Fruit fly (Drosophila melanogaster): ENCODE data around the gene yellow-c.

Gene yellow-c

dm6 chr2L:15061368-15061767 is 26.2 kb downstream of the yellow-c start, which contains the start of the genes solo and vas (continued):
- peak; percentile 47 for TF ChIP-seq CG2116 (GFP tag; optimal IDR thresholded peaks at IDR 0.05)
- peak; percentile 51 for TF ChIP-seq Hmr (GFP tag; optimal IDR thresholded peaks at IDR 0.05)
- TF ChIP-seq pzg (GFP tag; optimal IDR thresholded peaks at IDR 0.05), result peak; percentile 54
- peak; percentile 48 for TF ChIP-seq MBD-R2 (GFP tag; IDR thresholded peaks at IDR 0.05)
- TF ChIP-seq bsh (GFP tag; optimal IDR thresholded peaks at IDR 0.05), result peak in 1 of 2 experiments; percentile 56
- TF ChIP-seq CG4424 (GFP tag; optimal IDR thresholded peaks at IDR 0.05), result peak; percentile 23
- peak; percentile 60; the same call in 1 of the 2 replicates for TF ChIP-seq Rfx (GFP tag; IDR thresholded peaks at IDR 0.05)
- peak; percentile 67; the same call in 1 of the 2 replicates for TF ChIP-seq CG32532 (GFP tag; IDR thresholded peaks at IDR 0.05)
- no peak for TF ChIP-seq CG8359 (GFP tag; optimal IDR thresholded peaks at IDR 0.05; ENCODE audit: borderline replicate concordance)
- peak; percentile 5 for TF ChIP-seq Fer1 (GFP tag; optimal IDR thresholded peaks at IDR 0.05)
- peak; percentile 78 for TF ChIP-seq row (GFP tag; IDR thresholded peaks at IDR 0.05)
- 0 out of 3 replicates have a peak, but pooled peaks have one; percentile 32 for TF ChIP-seq Mrtf (GFP tag; IDR thresholded peaks at IDR 0.05)
- TF ChIP-seq yki (optimal IDR thresholded peaks at IDR 0.05), result no peak
- TF ChIP-seq HmgZ (tag; optimal IDR thresholded peaks at IDR 0.05), result peak; percentile 55
- no peak for TF ChIP-seq gce (GFP tag; IDR thresholded peaks at IDR 0.05)
- peak; percentile 27 for TF ChIP-seq CG4707 (GFP tag; optimal IDR thresholded peaks at IDR 0.05)
- peak; percentile 20 for TF ChIP-seq CG1233 (GFP tag; optimal IDR thresholded peaks at IDR 0.05)

- TF ChIP-seq lilli (GFP tag; optimal IDR thresholded peaks at IDR 0.05), result peak; percentile 11
- no peak for TF ChIP-seq B-H1 (GFP tag; IDR thresholded peaks at IDR 0.05)
- peak; percentile 89 for TF ChIP-seq Elba2 (GFP tag; optimal IDR thresholded peaks at IDR 0.05)
- TF ChIP-seq her (GFP tag; optimal IDR thresholded peaks at IDR 0.05), result no peak
- peak; percentile 3 for TF ChIP-seq tio (GFP tag; optimal IDR thresholded peaks at IDR 0.05)
- no peak for TF ChIP-seq eyg (GFP tag; optimal IDR thresholded peaks at IDR 0.05)
- TF ChIP-seq CG18764 (GFP tag; optimal IDR thresholded peaks at IDR 0.05), result no peak
- no peak for TF ChIP-seq dm (GFP tag; optimal IDR thresholded peaks at IDR 0.05)
- TF ChIP-seq CG3726 (GFP tag; IDR thresholded peaks at IDR 0.05), result no peak
- TF ChIP-seq CG15696 (tag; optimal IDR thresholded peaks at IDR 0.05), result peak; percentile 30
- TF ChIP-seq CG1529 (GFP tag; optimal IDR thresholded peaks at IDR 0.05), result no peak
- peak; percentile 23 for TF ChIP-seq stwl (tag; optimal IDR thresholded peaks at IDR 0.05)
- no peak for TF ChIP-seq CG14014 (GFP tag; IDR thresholded peaks at IDR 0.05)
- TF ChIP-seq CG14710 (tag; optimal IDR thresholded peaks at IDR 0.05), result peak; percentile 7
- no peak for TF ChIP-seq toy (GFP tag; IDR thresholded peaks at IDR 0.05)
- TF ChIP-seq CG7357 (GFP tag; IDR thresholded peaks at IDR 0.05), result no peak
- no peak for TF ChIP-seq ind (GFP tag; optimal IDR thresholded peaks at IDR 0.05)
- TF ChIP-seq Jarid2 (GFP tag; optimal IDR thresholded peaks at IDR 0.05), result no peak
- TF ChIP-seq Hmx (GFP tag; optimal IDR thresholded peaks at IDR 0.05), result peak; percentile 34
- TF ChIP-seq CG30020 (tag; optimal IDR thresholded peaks at IDR 0.05), result no peak
- peak; percentile 43 for TF ChIP-seq row (GFP tag; IDR thresholded peaks at IDR 0.05)
- TF ChIP-seq Fer2 (tag; optimal IDR thresholded peaks at IDR 0.05), result no peak
- no peak for TF ChIP-seq CG17359 (tag; optimal IDR thresholded peaks at IDR 0.05)
- TF ChIP-seq ro (GFP tag; IDR thresholded peaks at IDR 0.05), result no peak
- TF ChIP-seq CG9727 (GFP tag; optimal IDR thresholded peaks at IDR 0.05), result no peak
- no peak for TF ChIP-seq Ets65A (GFP tag)
- TF ChIP-seq Lpt (GFP tag; optimal IDR thresholded peaks at IDR 0.05), result no peak
- TF ChIP-seq fd64A (GFP tag; optimal IDR thresholded peaks at IDR 0.05), result no peak
- TF ChIP-seq E2f1 (GFP tag; IDR thresholded peaks at IDR 0.05), result no peak
- no peak for TF ChIP-seq CG15269 (tag; optimal IDR thresholded peaks at IDR 0.05)
- no peak for TF ChIP-seq chif (GFP tag; optimal IDR thresholded peaks at IDR 0.05)
- no peak for TF ChIP-seq repo (GFP tag; optimal IDR thresholded peaks at IDR 0.05)
- TF ChIP-seq usp (GFP tag; optimal IDR thresholded peaks at IDR 0.05), result no peak
- peak in 1 of 2 experiments; percentile 73 for TF ChIP-seq insv (GFP tag; optimal IDR thresholded peaks at IDR 0.05)
- peak in 1 of 3 experiments; percentile 14 for TF ChIP-seq lola (GFP tag; optimal IDR thresholded peaks at IDR 0.05)
- no peak for TF ChIP-seq CG4820 (GFP tag; optimal IDR thresholded peaks at IDR 0.05)
These were observed 26.9 kb downstream of the yellow-c start for dm6 chr2L:15062095-15062494.

Data from whole organism, embryonic.